Worm (Caenorhabditis elegans): ENCODE measurements around the gene ZK1307.9.

DNA sequence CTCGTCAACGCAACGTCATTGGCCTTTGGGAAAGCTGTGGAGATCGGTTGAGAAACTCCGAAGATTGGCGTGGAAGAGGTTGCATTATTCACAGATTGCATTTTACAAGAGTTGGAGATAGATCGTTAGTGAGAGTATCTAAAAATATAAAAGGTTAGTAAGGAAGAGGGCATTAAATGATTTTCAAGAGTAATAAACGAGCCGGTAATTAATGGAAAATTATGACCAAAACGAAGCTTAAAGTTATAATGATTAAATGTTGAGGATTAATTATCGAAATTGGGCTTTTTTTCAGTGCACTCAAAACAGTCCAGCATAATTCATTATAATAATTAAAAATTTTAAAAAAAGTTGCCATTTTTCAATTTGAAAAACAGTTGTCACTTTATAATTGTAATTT is 40.0 kb upstream of the ZK1307.9 start, which contains the start of gene pap-2:
- no peak for TF ChIP-seq unc-30 (tag; optimal IDR thresholded peaks at IDR 0.05)
- no peak for TF ChIP-seq lin-39 (tag; optimal IDR thresholded peaks at IDR 0.05)
- TF ChIP-seq sptf-1 (tag; optimal IDR thresholded peaks at IDR 0.05) = no peak
- TF ChIP-seq aly-2 (tag; optimal IDR thresholded peaks at IDR 0.05) = no peak
- no peak for TF ChIP-seq rnt-1 (tag; optimal IDR thresholded peaks at IDR 0.05)
- TF ChIP-seq lin-13 (GFP tag; optimal IDR thresholded peaks at IDR 0.05) = no peak
- no peak for TF ChIP-seq lir-3 (tag; optimal IDR thresholded peaks at IDR 0.05; ENCODE audit: poor library complexity)
- no peak for TF ChIP-seq lsy-2 (tag; optimal IDR thresholded peaks at IDR 0.05)
- no peak for TF ChIP-seq ets-5 (GFP tag; IDR thresholded peaks at IDR 0.05)
- no peak for TF ChIP-seq ceh-8 (GFP tag; optimal IDR thresholded peaks at IDR 0.05)
- no peak for TF ChIP-seq egl-13 (tag; optimal IDR thresholded peaks at IDR 0.05)
- no peak for TF ChIP-seq dsc-1 (tag; optimal IDR thresholded peaks at IDR 0.05)
- no peak for TF ChIP-seq ama-1 (optimal IDR thresholded peaks at IDR 0.05)
- TF ChIP-seq nhr-11 (tag; optimal IDR thresholded peaks at IDR 0.05) = no peak

All from whole organism, L1 larva.